Fruit fly (Drosophila melanogaster) whole organism, embryonic: ENCODE data around the gene Nca.
A peak's percentile ranks its signal among the peaks of the same experiment; 100 is the strongest.

Source experiments
- Adf1 ChIP-seq: fragments of 200-800 bp; sonication (Bioruptor generic); IDR thresholded peaks from 2 replicates; pipeline ENCODE4 v1.3.6; 2022; ENCODE audit warnings: missing biosample characterization, missing genetic modification characterization
- Atf-2 ChIP-seq: fragments of 200-800 bp; sonication (Bioruptor generic); optimal IDR thresholded peaks from 2 replicates; lab custom pipeline; 2016; ENCODE audit warnings: missing biosample characterization, missing genetic modification characterization
- C15 ChIP-seq: fragments of 200-800 bp; sonication (Bioruptor generic); IDR thresholded peaks from 3 replicates; pipeline ENCODE4 v1.3.6; 2022; ENCODE audit warnings: missing biosample characterization, missing genetic modification characterization
- CG10147 ChIP-seq: fragments of 200-800 bp; sonication (Bioruptor generic); optimal IDR thresholded peaks from 2 replicates; lab custom pipeline; 2019; ENCODE audit warnings: missing biosample characterization, mild to moderate bottlenecking, missing genetic modification characterization, moderate library complexity
- CG11456 ChIP-seq: fragments of 200-800 bp; sonication (Bioruptor generic); IDR thresholded peaks from 3 replicates; pipeline ENCODE4 v1.3.6; 2022; ENCODE audit warnings: missing biosample characterization, missing genetic modification characterization
- CG11560 ChIP-seq: fragments of 200-800 bp; sonication (Bioruptor generic); IDR thresholded peaks from 3 replicates; pipeline ENCODE4 v1.3.6; 2022; ENCODE audit warnings: missing biosample characterization, missing genetic modification characterization
- CG12071 ChIP-seq: fragments of 200-800 bp; sonication (Bioruptor generic); optimal IDR thresholded peaks from 3 replicates; lab custom pipeline; 2018; ENCODE audit warnings: missing biosample characterization, mild to moderate bottlenecking, missing genetic modification characterization
- CG15696 ChIP-seq: fragments of 200-800 bp; sonication (Bioruptor generic); optimal IDR thresholded peaks from 2 replicates; lab custom pipeline; 2019; ENCODE audit warnings: missing biosample characterization, mild to moderate bottlenecking, missing genetic modification characterization, moderate library complexity
- CG16813 ChIP-seq: fragments of 200-800 bp; sonication (Bioruptor generic); IDR thresholded peaks from 3 replicates; pipeline ENCODE4 v1.3.6; 2022; ENCODE audit warnings: missing biosample characterization, missing genetic modification characterization; ENCODE audit not compliant: partially characterized antibody
- CG16815 ChIP-seq: fragments of 200-800 bp; sonication (Bioruptor generic); optimal IDR thresholded peaks from 3 replicates; lab custom pipeline; 2017; ENCODE audit warnings: missing biosample characterization, mild to moderate bottlenecking, missing genetic modification characterization
- CG17568 ChIP-seq: fragments of 200-800 bp; sonication (Bioruptor generic); optimal IDR thresholded peaks from 2 replicates; lab custom pipeline; 2018; ENCODE audit warnings: missing biosample characterization, mild to moderate bottlenecking, missing genetic modification characterization, moderate library complexity
- CG1792 ChIP-seq: fragments of 200-800 bp; sonication (Bioruptor generic); optimal IDR thresholded peaks from 2 replicates; lab custom pipeline; 2016; ENCODE audit warnings: missing biosample characterization, missing genetic modification characterization
- CG3065 ChIP-seq: fragments of 200-800 bp; sonication (Bioruptor generic); optimal IDR thresholded peaks from 2 replicates; lab custom pipeline; 2016; ENCODE audit warnings: missing biosample characterization, missing genetic modification characterization
- CG31388 ChIP-seq: fragments of 200-800 bp; sonication (Bioruptor generic); optimal IDR thresholded peaks from 2 replicates; lab custom pipeline; 2016; ENCODE audit warnings: missing biosample characterization, missing genetic modification characterization
- CG34224 ChIP-seq: fragments of 200-800 bp; sonication (Bioruptor generic); IDR thresholded peaks from 3 replicates; pipeline ENCODE4 v1.3.6; 2022; ENCODE audit warnings: missing biosample characterization, missing genetic modification characterization; ENCODE audit not compliant: partially characterized antibody
- CG43689 ChIP-seq: fragments of 200-800 bp; sonication (Bioruptor generic); IDR thresholded peaks from 2 replicates; pipeline ENCODE4 v1.3.6; 2022; ENCODE audit warnings: missing biosample characterization, missing genetic modification characterization
- CG6791 ChIP-seq: fragments of 200-800 bp; sonication (Bioruptor generic); IDR thresholded peaks from 3 replicates; pipeline ENCODE4 v1.3.6; 2022; ENCODE audit warnings: missing biosample characterization, missing genetic modification characterization; ENCODE audit not compliant: partially characterized antibody
- CG6813 ChIP-seq: fragments of 200-800 bp; sonication (Bioruptor generic); optimal IDR thresholded peaks from 2 replicates; lab custom pipeline; 2017; ENCODE audit warnings: missing biosample characterization, missing genetic modification characterization, mild to moderate bottlenecking, moderate library complexity, missing genetic modification reagents
- CG8478 ChIP-seq: fragments of >200 bp; optimal IDR thresholded peaks from 2 replicates; lab custom pipeline; 2018
- CG8924 ChIP-seq: fragments of 200-800 bp; optimal IDR thresholded peaks from 3 replicates; lab custom pipeline; 2019; ENCODE audit warnings: missing biosample characterization, mild to moderate bottlenecking, missing genetic modification characterization, moderate library complexity
- CG9437 ChIP-seq: fragments of 200-800 bp; sonication (Bioruptor generic); optimal IDR thresholded peaks from 2 replicates; lab custom pipeline; 2018; ENCODE audit warnings: missing biosample characterization, mild to moderate bottlenecking, missing genetic modification characterization
- CHES-1-like ChIP-seq: fragments of 200-800 bp; sonication (Bioruptor generic); optimal IDR thresholded peaks from 2 replicates; lab custom pipeline; 2016; ENCODE audit warnings: missing biosample characterization, missing genetic modification characterization
- D ChIP-seq, 2 experiments: fragments of 200-800 bp in 1 of 2; fragments of >200 bp in 1 of 2; sonication (Bioruptor generic) in 1 of 2; optimal IDR thresholded peaks; 2 replicates in 1 of 2; 3 replicates in 1 of 2; lab custom pipeline; 2017; ENCODE audit warnings: mild to moderate bottlenecking in 1 of 2, missing biosample characterization in 1 of 2, missing genetic modification characterization in 1 of 2, missing genetic modification reagents in 1 of 2
- Deaf1 ChIP-seq: fragments of 200-800 bp; optimal IDR thresholded peaks from 3 replicates; lab custom pipeline; 2019; ENCODE audit warnings: missing biosample characterization, mild to moderate bottlenecking, missing genetic modification characterization, moderate library complexity
- Dref ChIP-seq: fragments of 200-800 bp; sonication (Bioruptor generic); IDR thresholded peaks from 2 replicates; pipeline ENCODE4 v1.3.6; 2022; ENCODE audit warnings: missing biosample characterization, missing genetic modification characterization
- Gsc ChIP-seq: fragments of 200-800 bp; sonication (Bioruptor generic); IDR thresholded peaks from 2 replicates; pipeline ENCODE4 v1.3.6; 2022; ENCODE audit warnings: missing biosample characterization, missing genetic modification characterization
- HLH3B ChIP-seq: fragments of 200-800 bp; sonication (Bioruptor generic); IDR thresholded peaks from 2 replicates; pipeline ENCODE4 v1.3.6; 2022; ENCODE audit warnings: missing biosample characterization, missing genetic modification characterization
- Hr3 ChIP-seq: fragments of 200-800 bp; sonication (Bioruptor generic); optimal IDR thresholded peaks from 3 replicates; lab custom pipeline; 2016; ENCODE audit warnings: missing biosample characterization, missing genetic modification characterization
- Hsf ChIP-seq: fragments of 200-800 bp; sonication (Bioruptor generic); optimal IDR thresholded peaks from 3 replicates; lab custom pipeline; 2016; ENCODE audit warnings: missing biosample characterization, missing genetic modification characterization
- NC2β ChIP-seq: fragments of 200-800 bp; sonication (Bioruptor generic); optimal IDR thresholded peaks from 2 replicates; lab custom pipeline; 2016; ENCODE audit warnings: missing biosample characterization, missing genetic modification characterization
- NfI ChIP-seq: fragments of 200-800 bp; sonication (Bioruptor generic); optimal IDR thresholded peaks from 3 replicates; lab custom pipeline; 2018; ENCODE audit warnings: missing biosample characterization, mild to moderate bottlenecking, missing genetic modification characterization, moderate library complexity
- Sry-β ChIP-seq: fragments of 200-800 bp; sonication (Bioruptor generic); optimal IDR thresholded peaks from 2 replicates; lab custom pipeline; 2018; ENCODE audit warnings: missing biosample characterization, mild to moderate bottlenecking, missing genetic modification characterization, moderate library complexity
- abd-A ChIP-seq: fragments of 200-800 bp; sonication (Bioruptor generic); optimal IDR thresholded peaks from 3 replicates; lab custom pipeline; 2019; ENCODE audit warnings: missing biosample characterization, mild to moderate bottlenecking, missing genetic modification characterization, moderate library complexity
- bbx ChIP-seq: fragments of 200-800 bp; sonication (Bioruptor generic); IDR thresholded peaks from 2 replicates; pipeline ENCODE4 v1.3.6; 2022; ENCODE audit warnings: missing biosample characterization, missing genetic modification characterization; ENCODE audit not compliant: partially characterized antibody
- br ChIP-seq: fragments of >200 bp; optimal IDR thresholded peaks from 2 replicates; lab custom pipeline; 2017
- dimm ChIP-seq: fragments of 200-800 bp; sonication (Bioruptor generic); IDR thresholded peaks from 2 replicates; pipeline ENCODE4 v1.3.6; 2022; ENCODE audit warnings: missing biosample characterization, missing genetic modification characterization
- fd64A ChIP-seq: fragments of 200-800 bp; sonication (Bioruptor generic); optimal IDR thresholded peaks from 3 replicates; lab custom pipeline; 2018; ENCODE audit warnings: missing biosample characterization, mild to moderate bottlenecking, missing genetic modification characterization
- fd96Cb ChIP-seq: fragments of 200-800 bp; sonication (Bioruptor generic); optimal IDR thresholded peaks from 2 replicates; lab custom pipeline; 2018; ENCODE audit warnings: missing biosample characterization, mild to moderate bottlenecking, missing genetic modification characterization, moderate library complexity
- ham ChIP-seq: fragments of 200-800 bp; sonication (Bioruptor generic); IDR thresholded peaks from 2 replicates; pipeline ENCODE4 v1.3.6; 2022; ENCODE audit warnings: missing biosample characterization, missing genetic modification characterization
- hkb ChIP-seq, 2 experiments: fragments of 200-800 bp in 1 of 2; fragments of >200 bp in 1 of 2; sonication (Bioruptor generic) in 1 of 2; IDR thresholded peaks in 1 of 2; optimal IDR thresholded peaks in 1 of 2; 2 replicates each; pipeline versions ENCODE4 v1.3.6 to Lab custom; 2017 to 2022; ENCODE audit warnings: missing biosample characterization in 1 of 2, missing genetic modification characterization in 1 of 2
- kah ChIP-seq: fragments of 200-800 bp; sonication (Bioruptor generic); optimal IDR thresholded peaks from 2 replicates; lab custom pipeline; 2018; ENCODE audit warnings: missing biosample characterization, mild to moderate bottlenecking, missing genetic modification characterization
- odd ChIP-seq: fragments of 200-800 bp; sonication (Bioruptor generic); optimal IDR thresholded peaks from 2 replicates; lab custom pipeline; 2017; ENCODE audit warnings: missing biosample characterization, mild to moderate bottlenecking, missing genetic modification characterization
- pfk ChIP-seq: fragments of 200-800 bp; sonication (Bioruptor generic); optimal IDR thresholded peaks from 2 replicates; lab custom pipeline; 2018; ENCODE audit warnings: missing biosample characterization, mild to moderate bottlenecking, missing genetic modification characterization, moderate library complexity
- phol ChIP-seq: fragments of 200-800 bp; sonication (Bioruptor generic); optimal IDR thresholded peaks from 3 replicates; lab custom pipeline; 2018; ENCODE audit warnings: missing biosample characterization, mild to moderate bottlenecking, missing genetic modification characterization, moderate library complexity
- pnt ChIP-seq: fragments of 200-800 bp; sonication (Bioruptor generic); optimal IDR thresholded peaks from 3 replicates; lab custom pipeline; 2016; ENCODE audit warnings: missing biosample characterization, missing genetic modification characterization
- psq ChIP-seq: fragments of 200-800 bp; sonication (Bioruptor generic); optimal IDR thresholded peaks from 2 replicates; lab custom pipeline; 2017; ENCODE audit warnings: missing biosample characterization, missing genetic modification characterization
- run ChIP-seq: fragments of 200-800 bp; sonication (Bioruptor generic); optimal IDR thresholded peaks from 3 replicates; lab custom pipeline; 2018; ENCODE audit warnings: missing biosample characterization, mild to moderate bottlenecking, missing genetic modification characterization
- zfh1 ChIP-seq: fragments of 200-800 bp; sonication (Bioruptor generic); IDR thresholded peaks from 3 replicates; pipeline ENCODE4 v1.3.6; 2022; ENCODE audit warnings: missing biosample characterization, missing genetic modification characterization
- zfh2 ChIP-seq: fragments of 200-800 bp; sonication (Bioruptor generic); optimal IDR thresholded peaks from 2 replicates; lab custom pipeline; 2016; ENCODE audit warnings: missing biosample characterization, missing genetic modification characterization

The Nca gene

dm6 chr3L:20005033-20005782 lies 13.5 kb downstream of the Nca start, which contains the start of gene kug (continued):
- TF ChIP-seq CG12071 (no peak), CG15696 (tag; lab: Kevin White, UChicago) (no peak), CG6813 (peak; percentile 6), fd96Cb (no peak), kah (GFP tag; lab: Kevin White, UChicago) (no peak), zfh1 (GFP tag; lab: Robert Waterston, UW) (0 out of 3 replicates have a peak, but pooled peaks have one; percentile 3), br (lab: Kevin White, UChicago) (no peak), CHES-1-like (GFP tag; lab: Kevin White, UChicago) (no peak), phol (tag; lab: Kevin White, UChicago) (no peak), run (no peak), Gsc (GFP tag; lab: Robert Waterston, UW) (no peak), CG16815 (GFP tag; lab: Kevin White, UChicago) (no peak), pfk (no peak), NC2β (GFP tag; lab: Kevin White, UChicago) (no peak), CG11560 (tag; lab: Robert Waterston, UW) (no peak), CG6791 (0 out of 3 replicates have a peak, but pooled peaks have one; percentile 27), Deaf1 (tag; lab: Kevin White, UChicago) (no peak), psq (no peak), CG17568 (no peak), CG8924 (no peak), hkb (optimal IDR thresholded peaks at IDR 0.05; lab: Kevin White, UChicago) (no peak), hkb (GFP tag; IDR thresholded peaks at IDR 0.05; lab: Robert Waterston, UW) (0 out of 2 replicates have a peak, but pooled peaks have one; percentile 5), Sry-β (GFP tag; lab: Kevin White, UChicago) (no peak), CG43689 (GFP tag; lab: Robert Waterston, UW) (no peak), HLH3B (GFP tag; lab: Robert Waterston, UW) (no peak), pnt (no peak), NfI (GFP tag; lab: Kevin White, UChicago) (no peak), CG10147 (GFP tag; lab: Kevin White, UChicago) (no peak), Atf-2 (no peak), Hr3 (GFP tag; lab: Kevin White, UChicago) (no peak), bbx (GFP tag; lab: Robert Waterston, UW) (0 out of 2 replicates have a peak, but pooled peaks have one; percentile 31), dimm (GFP tag; lab: Robert Waterston, UW) (no peak), abd-A (tag; lab: Kevin White, UChicago) (no peak), Hsf (GFP tag; lab: Kevin White, UChicago) (no peak), CG1792 (GFP tag; lab: Kevin White, UChicago) (no peak), CG34224 (GFP tag; lab: Robert Waterston, UW) (no peak), C15 (GFP tag; lab: Robert Waterston, UW) (no peak), odd (no peak), CG8478 (lab: Kevin White, UChicago) (no peak), CG11456 (GFP tag; lab: Robert Waterston, UW) (no peak), CG9437 (GFP tag; lab: Kevin White, UChicago) (no peak), CG16813 (GFP tag; lab: Robert Waterston, UW) (no peak), CG31388 (no peak), D (optimal IDR thresholded peaks at IDR 0.05; lab: Kevin White, UChicago) (peak; percentile 46), D (GFP tag; optimal IDR thresholded peaks at IDR 0.05; lab: Kevin White, UChicago) (no peak), Dref (GFP tag; lab: Robert Waterston, UW) (no peak), Adf1 (no peak), zfh2 (GFP tag; lab: Kevin White, UChicago) (no peak), CG3065 (GFP tag; lab: Kevin White, UChicago) (no peak), ham (GFP tag; lab: Robert Waterston, UW) (no peak), fd64A (GFP tag; lab: Kevin White, UChicago) (no peak)
